Worm (Caenorhabditis elegans) whole organism, mixed stage, embryonic: ENCODE data around the gene Y69H2.10.

Experiments
- blmp-1 ChIP-seq: fragments of 150-350 bp; optimal IDR thresholded peaks from 2 replicates; lab custom pipeline; 2014; ENCODE audit warnings: missing biosample characterization, missing genetic modification characterization
- ceh-39 ChIP-seq: fragments of 150-350 bp; optimal IDR thresholded peaks from 2 replicates; lab custom pipeline; 2014; ENCODE audit warnings: missing biosample characterization, missing genetic modification characterization
- elt-1 ChIP-seq: sonication (generic microtip); optimal IDR thresholded peaks from 2 replicates; lab custom pipeline; 2017; ENCODE audit warnings: missing genetic modification characterization, mild to moderate bottlenecking, missing compliant biosample characterization, antibody characterized with exemption, moderate library complexity, borderline replicate concordance; ENCODE audit not compliant: insufficient read depth
- lin-32 ChIP-seq: fragments of 200-800 bp; sonication (Bioruptor generic); optimal IDR thresholded peaks from 2 replicates; lab custom pipeline; 2018; ENCODE audit warnings: mild to moderate bottlenecking, missing genetic modification characterization, missing compliant biosample characterization
- lsy-2 ChIP-seq: fragments of 150-350 bp; optimal IDR thresholded peaks from 2 replicates; lab custom pipeline; 2014; ENCODE audit warnings: missing biosample characterization, missing genetic modification characterization
- mab-5 ChIP-seq: fragments of 150-350 bp; optimal IDR thresholded peaks from 2 replicates; lab custom pipeline; 2014; ENCODE audit warnings: missing biosample characterization, missing genetic modification characterization
- nhr-12 ChIP-seq: fragments of 150-350 bp; optimal IDR thresholded peaks from 2 replicates; lab custom pipeline; 2014; ENCODE audit warnings: missing biosample characterization, missing genetic modification characterization
- nhr-2 ChIP-seq: fragments of 150-350 bp; optimal IDR thresholded peaks from 2 replicates; lab custom pipeline; 2014; ENCODE audit warnings: missing biosample characterization, missing genetic modification characterization
- nhr-76 ChIP-seq: sonication (generic microtip); optimal IDR thresholded peaks from 2 replicates; lab custom pipeline; 2017; ENCODE audit warnings: missing biosample characterization, missing genetic modification characterization
- snpc-4 ChIP-seq: fragments of 150-350 bp; optimal IDR thresholded peaks from 2 replicates; lab custom pipeline; 2014; ENCODE audit warnings: missing biosample characterization, missing genetic modification characterization
- sptf-1 ChIP-seq: sonication (generic microtip); optimal IDR thresholded peaks from 2 replicates; lab custom pipeline; 2017; ENCODE audit warnings: mild to moderate bottlenecking, missing genetic modification characterization, moderate library complexity, missing compliant biosample characterization

- no peak for TF ChIP-seq nhr-76 (tag; lab: Kevin White, UChicago)
- no peak for TF ChIP-seq blmp-1
- TF ChIP-seq sptf-1 (tag; lab: Kevin White, UChicago): no peak
- TF ChIP-seq lsy-2 (tag; lab: Kevin White, UChicago): no peak
- no peak for TF ChIP-seq mab-5
- TF ChIP-seq ceh-39 (tag; lab: Kevin White, UChicago): no peak
- no peak for TF ChIP-seq snpc-4
- TF ChIP-seq elt-1 (tag; lab: Kevin White, UChicago): no peak
- no peak for TF ChIP-seq nhr-12 (tag; lab: Kevin White, UChicago)
- no peak for TF ChIP-seq lin-32 (GFP tag; lab: Kevin White, UChicago)
- no peak for TF ChIP-seq nhr-2 (tag; lab: Kevin White, UChicago)
Measured at ce11 chrV:18637544-18638366, 32.4 kb upstream of the Y69H2.10 start.
